Fruit fly (Drosophila melanogaster) whole organism, wandering third instar larva: Measurements from ENCODE around the gene Andorra.

Experiments
- Abd-B ChIP-seq: fragments of >200 bp; optimal IDR thresholded peaks from 2 replicates; lab custom pipeline; 2017; ENCODE audit warnings: missing biosample characterization, missing genetic modification characterization
- HLH106 ChIP-seq: fragments of 200-800 bp; optimal IDR thresholded peaks from 3 replicates; lab custom pipeline; 2019; ENCODE audit warnings: missing biosample characterization, mild to moderate bottlenecking, missing genetic modification characterization, moderate library complexity
- Mio ChIP-seq: sonication (Bioruptor generic); optimal IDR thresholded peaks from 2 replicates; lab custom pipeline; 2016; ENCODE audit warnings: missing biosample characterization, missing genetic modification characterization
- OdsH ChIP-seq: fragments of 200-800 bp; sonication (Bioruptor generic); optimal IDR thresholded peaks from 2 replicates; lab custom pipeline; 2016; ENCODE audit warnings: missing biosample characterization, mild to moderate bottlenecking, missing genetic modification characterization
- Vsx2 ChIP-seq: fragments of 200-300, 225-300 bp; sonication (Bioruptor generic); optimal IDR thresholded peaks from 2 replicates; lab custom pipeline; 2018; ENCODE audit warnings: missing biosample characterization, missing genetic modification characterization; ENCODE audit not compliant: partially characterized antibody
- br ChIP-seq: fragments of 200-800 bp; sonication (Bioruptor generic); optimal IDR thresholded peaks from 2 replicates; lab custom pipeline; 2016; ENCODE audit warnings: missing biosample characterization, missing genetic modification characterization
- dl ChIP-seq, 2 experiments: fragments of 175-275, 200-275 bp in 1 of 2; fragments of 200-275 bp in 1 of 2; sonication (Bioruptor generic); optimal IDR thresholded peaks; lab custom pipeline; 2018; ENCODE audit warnings: mild to moderate bottlenecking in 2 of 2, missing biosample characterization in 2 of 2, missing genetic modification characterization in 2 of 2, moderate library complexity in 2 of 2; ENCODE audit not compliant: partially characterized antibody in 2 of 2, insufficient read depth in 1 of 2
- ey ChIP-seq: fragments of 200-800 bp; sonication (Bioruptor generic); optimal IDR thresholded peaks from 2 replicates; lab custom pipeline; 2016; ENCODE audit warnings: missing biosample characterization, missing genetic modification characterization
- h ChIP-seq: fragments of 200-800 bp; sonication (Bioruptor generic); optimal IDR thresholded peaks from 3 replicates; lab custom pipeline; 2016; ENCODE audit warnings: missing biosample characterization, mild to moderate bottlenecking, missing genetic modification characterization
- pan ChIP-seq: fragments of >200 bp; optimal IDR thresholded peaks from 2 replicates; lab custom pipeline; 2017
- psq ChIP-seq: fragments of 200-800 bp; sonication (Bioruptor generic); optimal IDR thresholded peaks from 3 replicates; lab custom pipeline; 2017; ENCODE audit warnings: missing biosample characterization, mild to moderate bottlenecking, missing genetic modification characterization, moderate library complexity
- usp ChIP-seq: fragments of >200 bp; optimal IDR thresholded peaks from 2 replicates; lab custom pipeline; 2017; ENCODE audit warnings: missing biosample characterization, missing genetic modification characterization

- TF ChIP-seq HLH106 (tag; lab: Kevin White, UChicago), result no peak
- TF ChIP-seq dl (GFP tag; optimal IDR thresholded peaks at IDR 0.05; lab: Kevin White, UChicago; ENCODE audit: insufficient read depth in 1 of 2, partially characterized antibody in 2 of 2), result no peak
- TF ChIP-seq OdsH (GFP tag; lab: Kevin White, UChicago), result no peak
- TF ChIP-seq Abd-B (GFP tag; lab: Kevin White, UChicago), result no peak
- TF ChIP-seq ey, result no peak
- no peak for TF ChIP-seq psq (GFP tag; lab: Kevin White, UChicago)
- no peak for TF ChIP-seq h (GFP tag; lab: Kevin White, UChicago)
- no peak for TF ChIP-seq usp (GFP tag; lab: Kevin White, UChicago)
- TF ChIP-seq br, result no peak
- TF ChIP-seq pan (lab: Kevin White, UChicago), result no peak
- no peak for TF ChIP-seq Vsx2 (GFP tag; lab: Kevin White, UChicago)
- TF ChIP-seq Mio (GFP tag; lab: Kevin White, UChicago), result no peak
Measured at dm6 chrX:18225976-18226375, 46.7 kb upstream of the Andorra start, which contains the start of gene CG33639.
